Worm (Caenorhabditis elegans): ENCODE data around the gene cpr-5.

The cpr-5 gene

ce11 chrV:1102569-1102968, 31.3 kb downstream of the cpr-5 start:
- TF ChIP-seq cog-1 (tag; optimal IDR thresholded peaks at IDR 0.05): no peak

DNA sequence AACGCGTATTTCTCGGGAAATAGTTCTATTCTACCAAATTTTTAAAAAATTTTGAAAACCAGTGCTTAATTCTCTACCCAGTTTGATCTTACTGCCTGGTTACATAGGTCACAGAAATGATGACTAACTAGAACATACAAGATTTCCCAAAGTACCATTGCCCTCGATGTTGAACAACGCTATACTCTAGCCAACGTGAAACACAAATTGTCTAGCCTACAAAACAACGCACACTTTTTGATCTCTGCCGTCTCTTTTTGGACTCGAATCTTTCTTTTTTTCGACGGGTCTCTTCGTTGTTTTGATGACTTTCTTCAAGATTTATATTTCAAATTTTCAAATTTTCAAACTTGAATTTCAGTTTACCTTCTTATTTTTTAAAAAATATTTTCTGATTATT, 33.6 kb downstream of the cpr-5 start, which contains the start of gene Y50D4B.2:
Gene Y50D4B.2 (plus strand): TSS at position 301 of the 400 bp plus-strand sequence.
- TF ChIP-seq ztf-23 (GFP tag; IDR thresholded peaks at IDR 0.05) (no peak), tab-1 (GFP tag; IDR thresholded peaks at IDR 0.05) (no peak), T22C8.4 (GFP tag; IDR thresholded peaks at IDR 0.05) (no peak), ztf-29 (GFP tag; IDR thresholded peaks at IDR 0.05) (no peak), klf-2 (GFP tag; conservative IDR thresholded peaks at IDR 0.05) (no peak), cog-1 (tag; optimal IDR thresholded peaks at IDR 0.05) (no peak), flt-1 (GFP tag; IDR thresholded peaks at IDR 0.05) (no peak), ref-1 (GFP tag; conservative IDR thresholded peaks at IDR 0.05) (no peak), med-1 (GFP tag; optimal IDR thresholded peaks at IDR 0.05; ENCODE audit: insufficient read depth) (no peak)

- TF ChIP-seq flt-1 (GFP tag; IDR thresholded peaks at IDR 0.05) (no peak), cog-1 (tag; optimal IDR thresholded peaks at IDR 0.05) (no peak), med-1 (GFP tag; optimal IDR thresholded peaks at IDR 0.05; ENCODE audit: insufficient read depth) (no peak), klf-2 (GFP tag; conservative IDR thresholded peaks at IDR 0.05) (no peak), ztf-29 (GFP tag; IDR thresholded peaks at IDR 0.05) (no peak), T22C8.4 (GFP tag; IDR thresholded peaks at IDR 0.05) (no peak), ztf-23 (GFP tag; IDR thresholded peaks at IDR 0.05) (no peak)
Measured at ce11 chrV:1092359-1092758, 41.5 kb downstream of the cpr-5 start, which contains the start of gene Y50D4B.4. TSS of gene Y50D4B.4 (plus strand) at chrV:1092659.

DNA sequence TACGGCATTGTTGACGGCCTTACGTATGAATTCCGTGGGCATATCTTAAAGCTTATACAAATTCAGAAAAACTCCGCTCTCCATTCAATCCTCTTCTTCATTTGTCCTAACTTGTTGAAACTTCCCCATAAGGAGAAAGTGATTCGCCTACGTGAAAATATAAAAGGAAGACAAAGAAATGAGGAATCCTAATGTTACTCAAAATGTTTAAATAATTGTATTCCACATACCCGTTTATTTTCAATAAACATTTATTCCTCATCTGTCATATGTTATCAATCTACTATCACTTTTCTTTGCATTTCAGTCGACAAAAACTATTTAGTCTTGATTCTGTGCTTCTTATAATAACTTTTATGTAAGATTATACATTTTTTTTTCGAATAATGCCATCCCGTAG, 45.9 kb downstream of the cpr-5 start, which contains the start of gene clec-203:
Gene clec-203 (plus strand): TSS at position 301 of the 400 bp plus-strand sequence.
- TF ChIP-seq tab-1 (GFP tag; IDR thresholded peaks at IDR 0.05): no peak
- TF ChIP-seq cog-1 (tag; optimal IDR thresholded peaks at IDR 0.05): no peak
- TF ChIP-seq flt-1 (GFP tag; IDR thresholded peaks at IDR 0.05): no peak
- no peak for TF ChIP-seq klf-2 (GFP tag; conservative IDR thresholded peaks at IDR 0.05)
- no peak for TF ChIP-seq ztf-29 (GFP tag; IDR thresholded peaks at IDR 0.05)
- TF ChIP-seq T22C8.4 (GFP tag; IDR thresholded peaks at IDR 0.05): no peak
- TF ChIP-seq ztf-23 (GFP tag; IDR thresholded peaks at IDR 0.05): no peak
- no peak for TF ChIP-seq ref-1 (GFP tag; conservative IDR thresholded peaks at IDR 0.05)
- TF ChIP-seq med-1 (GFP tag; optimal IDR thresholded peaks at IDR 0.05; ENCODE audit: insufficient read depth): no peak

DNA sequence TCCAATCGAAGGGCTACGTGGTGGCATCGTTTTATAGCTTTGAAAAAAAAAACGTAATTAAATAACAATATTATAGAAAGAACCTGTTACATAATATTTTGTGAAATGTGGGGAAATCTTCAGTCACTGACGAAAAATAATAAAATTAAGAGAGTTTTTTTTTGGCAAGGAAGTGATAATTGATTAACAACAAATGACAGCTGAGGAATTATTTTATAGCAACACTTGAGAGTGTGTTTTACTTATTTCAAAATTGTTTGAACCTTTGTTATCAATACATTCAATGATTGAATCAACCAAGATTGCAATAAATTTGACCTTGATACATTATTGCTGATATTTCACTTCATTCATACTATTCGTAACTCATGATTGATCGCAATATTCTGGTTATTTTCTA, 49.8 kb downstream of the cpr-5 start, which contains the start of gene Y50D4B.6:
Gene Y50D4B.6 (plus strand): TSS at position 301 of the 400 bp plus-strand sequence.
- TF ChIP-seq ref-1 (GFP tag; conservative IDR thresholded peaks at IDR 0.05) (no peak), T22C8.4 (GFP tag; IDR thresholded peaks at IDR 0.05) (no peak), ztf-23 (GFP tag; IDR thresholded peaks at IDR 0.05) (no peak)
